Worm (Caenorhabditis elegans): ENCODE data around the gene R01H2.8.

The R01H2.8 gene

ce11 chrIII:7019724-7020123 lies 49.1 kb upstream of the R01H2.8 start:
- TF ChIP-seq zag-1 (tag; optimal IDR thresholded peaks at IDR 0.05), result no peak
- TF ChIP-seq tlp-1 (tag; optimal IDR thresholded peaks at IDR 0.05), result no peak
- TF ChIP-seq dsc-1 (tag; optimal IDR thresholded peaks at IDR 0.05), result no peak
- no peak for TF ChIP-seq nhr-19 (GFP tag; conservative IDR thresholded peaks at IDR 0.05)
- TF ChIP-seq lin-13 (GFP tag; optimal IDR thresholded peaks at IDR 0.05), result no peak
- no peak for TF ChIP-seq nhr-84 (tag; optimal IDR thresholded peaks at IDR 0.05)
- no peak for TF ChIP-seq ces-1 (GFP tag; optimal IDR thresholded peaks at IDR 0.05)
- TF ChIP-seq pqm-1 (tag; optimal IDR thresholded peaks at IDR 0.05), result no peak
- no peak for TF ChIP-seq grh-1 (GFP tag; IDR thresholded peaks at IDR 0.05)
- no peak for TF ChIP-seq unc-30 (tag; optimal IDR thresholded peaks at IDR 0.05)
- no peak for TF ChIP-seq pax-3 (tag; optimal IDR thresholded peaks at IDR 0.05)
- TF ChIP-seq snpc-4 (tag; optimal IDR thresholded peaks at IDR 0.05), result no peak
- TF ChIP-seq mdl-1 (tag; optimal IDR thresholded peaks at IDR 0.05), result no peak
- TF ChIP-seq nhr-77 (tag; optimal IDR thresholded peaks at IDR 0.05), result no peak
- TF ChIP-seq tbx-2 (tag; optimal IDR thresholded peaks at IDR 0.05), result no peak
- no peak for TF ChIP-seq fkh-10 (GFP tag; optimal IDR thresholded peaks at IDR 0.05)
- TF ChIP-seq pag-3 (tag; optimal IDR thresholded peaks at IDR 0.05; ENCODE audit: borderline replicate concordance, insufficient read depth), result no peak
- no peak for TF ChIP-seq mab-9 (GFP tag; IDR thresholded peaks at IDR 0.05)

- TF ChIP-seq pag-3 (tag; optimal IDR thresholded peaks at IDR 0.05; ENCODE audit: borderline replicate concordance, insufficient read depth) (no peak), snu-23 (GFP tag; optimal IDR thresholded peaks at IDR 0.05) (no peak), nhr-77 (tag; optimal IDR thresholded peaks at IDR 0.05) (no peak), fkh-4 (tag; optimal IDR thresholded peaks at IDR 0.05; ENCODE audit: borderline replicate concordance) (no peak), vab-15 (tag; optimal IDR thresholded peaks at IDR 0.05) (no peak), nhr-28 (tag; optimal IDR thresholded peaks at IDR 0.05) (no peak), egl-13 (tag; optimal IDR thresholded peaks at IDR 0.05) (no peak), ceh-82 (tag; optimal IDR thresholded peaks at IDR 0.05) (no peak), nhr-11 (tag; optimal IDR thresholded peaks at IDR 0.05) (no peak), lin-35 (GFP tag; optimal IDR thresholded peaks at IDR 0.05) (no peak), snpc-4 (tag; optimal IDR thresholded peaks at IDR 0.05) (no peak), nhr-20 (tag; optimal IDR thresholded peaks at IDR 0.05) (no peak), blmp-1 (tag; optimal IDR thresholded peaks at IDR 0.05) (no peak), skn-1 (tag; optimal IDR thresholded peaks at IDR 0.05) (no peak), alr-1 (tag; optimal IDR thresholded peaks at IDR 0.05; ENCODE audit: borderline replicate concordance) (no peak), unc-62 (GFP tag; optimal IDR thresholded peaks at IDR 0.05) (no peak)
These were observed 48.4 kb upstream of the R01H2.8 start, which contains the start of gene col-8 for ce11 chrIII:7020500-7020899. Gene col-8 (minus strand): TSS chrIII:7020600.

ce11 chrIII:7021156-7021637 lies 47.7 kb upstream of the R01H2.8 start, which contains the start of gene rfl-1:
Gene rfl-1 (plus strand): TSS chrIII:7021206.
- TF ChIP-seq mab-9 (GFP tag; IDR thresholded peaks at IDR 0.05), result no peak
- TF ChIP-seq skn-1 (tag; optimal IDR thresholded peaks at IDR 0.05), result peak; percentile 33
- TF ChIP-seq pag-3 (tag; optimal IDR thresholded peaks at IDR 0.05; ENCODE audit: borderline replicate concordance, insufficient read depth), result no peak
- peak; percentile 41 for TF ChIP-seq nhr-85 (tag)
- TF ChIP-seq fkh-4 (tag; optimal IDR thresholded peaks at IDR 0.05; ENCODE audit: borderline replicate concordance), result no peak
- TF ChIP-seq sox-4 (tag; optimal IDR thresholded peaks at IDR 0.05), result no peak
- no peak for TF ChIP-seq irx-1 (tag; optimal IDR thresholded peaks at IDR 0.05)
- no peak for TF ChIP-seq mef-2 (tag; optimal IDR thresholded peaks at IDR 0.05)
- peak; percentile 58 to 73 (median 70) for TF ChIP-seq dpl-1 (GFP tag; optimal IDR thresholded peaks at IDR 0.05)
- peak; percentile 57 for TF ChIP-seq F16B12.6 (tag; optimal IDR thresholded peaks at IDR 0.05)
- no peak for TF ChIP-seq mdl-1 (tag; optimal IDR thresholded peaks at IDR 0.05)
- TF ChIP-seq efl-3 (GFP tag; optimal IDR thresholded peaks at IDR 0.05), result no peak
- TF ChIP-seq lin-15B (tag; optimal IDR thresholded peaks at IDR 0.05), result peak; percentile 75
- no peak for TF ChIP-seq unc-130 (tag; optimal IDR thresholded peaks at IDR 0.05)
- peak; percentile 73 to 89 for TF ChIP-seq lsy-2 (tag; optimal IDR thresholded peaks at IDR 0.05)
- no peak for TF ChIP-seq ztf-11 (tag; optimal IDR thresholded peaks at IDR 0.05)
- peak; percentile 42 for TF ChIP-seq fkh-8 (tag; optimal IDR thresholded peaks at IDR 0.05)
- TF ChIP-seq nhr-47 (tag; optimal IDR thresholded peaks at IDR 0.05), result peak; percentile 66
- peak; percentile 20 for TF ChIP-seq lir-3 (tag; optimal IDR thresholded peaks at IDR 0.05; ENCODE audit: poor library complexity)
- TF ChIP-seq lin-14 (GFP tag; optimal IDR thresholded peaks at IDR 0.05), result peak; percentile 61
- TF ChIP-seq elt-3 (tag; optimal IDR thresholded peaks at IDR 0.05), result no peak
- no peak for TF ChIP-seq aha-1 (tag; optimal IDR thresholded peaks at IDR 0.05)
- TF ChIP-seq rnt-1 (tag; optimal IDR thresholded peaks at IDR 0.05), result peak; percentile 52
- no peak for TF ChIP-seq ama-1 (optimal IDR thresholded peaks at IDR 0.05)
- no peak for TF ChIP-seq unc-62 (GFP tag; optimal IDR thresholded peaks at IDR 0.05)
